Fruit fly (Drosophila melanogaster) whole organism, embryonic: ENCODE results near the gene CG11267.

ENCODE experiments used
- Atf3 ChIP-seq: fragments of 200-800 bp; sonication (Bioruptor generic); optimal IDR thresholded peaks from 3 replicates; lab custom pipeline; 2016; ENCODE audit warnings: missing biosample characterization, missing genetic modification characterization
- CG10147 ChIP-seq: fragments of 200-800 bp; sonication (Bioruptor generic); optimal IDR thresholded peaks from 2 replicates; lab custom pipeline; 2019; ENCODE audit warnings: missing biosample characterization, mild to moderate bottlenecking, missing genetic modification characterization, moderate library complexity
- CG1024 ChIP-seq: fragments of 200-800 bp; sonication (Bioruptor generic); IDR thresholded peaks from 2 replicates; pipeline ENCODE4 v1.3.6; 2022; ENCODE audit warnings: missing biosample characterization, missing genetic modification characterization
- CG11456 ChIP-seq: fragments of 200-800 bp; sonication (Bioruptor generic); IDR thresholded peaks from 3 replicates; pipeline ENCODE4 v1.3.6; 2022; ENCODE audit warnings: missing biosample characterization, missing genetic modification characterization
- CG13123 ChIP-seq: fragments of 200-800 bp; sonication (Bioruptor generic); optimal IDR thresholded peaks from 2 replicates; lab custom pipeline; 2016; ENCODE audit warnings: missing biosample characterization, missing genetic modification characterization
- CG13424 ChIP-seq: fragments of 200-800 bp; sonication (Bioruptor generic); optimal IDR thresholded peaks from 2 replicates; lab custom pipeline; 2019; ENCODE audit warnings: missing biosample characterization, mild to moderate bottlenecking, missing genetic modification characterization, moderate library complexity
- CG14050 ChIP-seq: fragments of 200-800 bp; sonication (Bioruptor generic); IDR thresholded peaks from 3 replicates; pipeline ENCODE4 v1.3.6; 2022; ENCODE audit warnings: missing biosample characterization, missing genetic modification characterization
- CG14965 ChIP-seq: fragments of 200-800 bp; sonication (Bioruptor generic); optimal IDR thresholded peaks from 2 replicates; lab custom pipeline; 2016; ENCODE audit warnings: missing biosample characterization, missing genetic modification characterization, borderline replicate concordance
- CG18262 ChIP-seq: fragments of 200-800 bp; optimal IDR thresholded peaks from 3 replicates; lab custom pipeline; 2019; ENCODE audit warnings: missing biosample characterization, mild to moderate bottlenecking, missing genetic modification characterization, moderate library complexity
- CG2129 ChIP-seq: fragments of 200-800 bp; sonication (Bioruptor generic); IDR thresholded peaks from 2 replicates; pipeline ENCODE4 v1.3.6; 2022; ENCODE audit warnings: missing biosample characterization, missing genetic modification characterization; ENCODE audit not compliant: partially characterized antibody
- CG2199 ChIP-seq: fragments of 200-800 bp; sonication (Bioruptor generic); IDR thresholded peaks from 3 replicates; pipeline ENCODE4 v1.3.6; 2022; ENCODE audit warnings: missing biosample characterization, missing genetic modification characterization
- CG2678 ChIP-seq: fragments of 200-800 bp; sonication (Bioruptor generic); optimal IDR thresholded peaks from 3 replicates; lab custom pipeline; 2019; ENCODE audit warnings: missing biosample characterization, mild to moderate bottlenecking, missing genetic modification characterization, moderate library complexity
- CG31224 ChIP-seq: fragments of 200-800 bp; sonication (Bioruptor generic); IDR thresholded peaks from 2 replicates; pipeline ENCODE4 v1.3.6; 2022; ENCODE audit warnings: missing biosample characterization, missing genetic modification characterization
- CG31365 ChIP-seq: fragments of 200-800 bp; sonication (Bioruptor generic); optimal IDR thresholded peaks from 2 replicates; lab custom pipeline; 2018; ENCODE audit warnings: missing biosample characterization, mild to moderate bottlenecking, missing genetic modification characterization
- CG4328 ChIP-seq: fragments of 200-800 bp; sonication (Bioruptor generic); optimal IDR thresholded peaks from 3 replicates; lab custom pipeline; 2017; ENCODE audit warnings: missing biosample characterization, missing genetic modification reagents, missing genetic modification characterization
- CG43689 ChIP-seq: fragments of 200-800 bp; sonication (Bioruptor generic); IDR thresholded peaks from 2 replicates; pipeline ENCODE4 v1.3.6; 2022; ENCODE audit warnings: missing biosample characterization, missing genetic modification characterization
- CG4617 ChIP-seq: fragments of 200-800 bp; sonication (Bioruptor generic); optimal IDR thresholded peaks from 3 replicates; lab custom pipeline; 2016; ENCODE audit warnings: missing biosample characterization, missing genetic modification characterization, borderline replicate concordance
- CG7357 ChIP-seq: fragments of 200-800 bp; sonication (Bioruptor generic); IDR thresholded peaks from 3 replicates; pipeline ENCODE4 v1.3.6; 2022; ENCODE audit warnings: missing biosample characterization, missing genetic modification characterization
- CG7372 ChIP-seq: fragments of 200-800 bp; sonication (Bioruptor generic); IDR thresholded peaks from 2 replicates; pipeline ENCODE4 v1.3.6; 2022; ENCODE audit warnings: missing biosample characterization, missing genetic modification characterization
- CG7928 ChIP-seq: fragments of 200-800 bp; sonication (Bioruptor generic); optimal IDR thresholded peaks from 2 replicates; lab custom pipeline; 2017; ENCODE audit warnings: missing biosample characterization, mild to moderate bottlenecking, missing genetic modification characterization
- CG9932 ChIP-seq: fragments of 200-800 bp; sonication (Bioruptor generic); IDR thresholded peaks from 2 replicates; pipeline ENCODE4 v1.3.6; 2022; ENCODE audit warnings: missing biosample characterization, missing genetic modification characterization
- Doc2 ChIP-seq: fragments of 200-800 bp; sonication (Bioruptor generic); IDR thresholded peaks from 2 replicates; pipeline ENCODE4 v1.3.6; 2022; ENCODE audit warnings: missing biosample characterization, missing genetic modification characterization
- H15 ChIP-seq: fragments of 200-800 bp; sonication (Bioruptor generic); IDR thresholded peaks from 3 replicates; pipeline ENCODE4 v1.3.6; 2022; ENCODE audit warnings: missing biosample characterization, missing genetic modification characterization
- MTF-1 ChIP-seq: fragments of 200-800 bp; sonication (Bioruptor generic); optimal IDR thresholded peaks from 2 replicates; lab custom pipeline; 2018; ENCODE audit warnings: missing biosample characterization, mild to moderate bottlenecking, missing genetic modification characterization, borderline replicate concordance
- Meics ChIP-seq: fragments of 200-800 bp; sonication (Bioruptor generic); optimal IDR thresholded peaks from 2 replicates; lab custom pipeline; 2017; ENCODE audit warnings: missing biosample characterization, mild to moderate bottlenecking, missing genetic modification characterization
- NfI ChIP-seq: fragments of 200-800 bp; sonication (Bioruptor generic); optimal IDR thresholded peaks from 3 replicates; lab custom pipeline; 2018; ENCODE audit warnings: missing biosample characterization, mild to moderate bottlenecking, missing genetic modification characterization, moderate library complexity
- Ssrp ChIP-seq: fragments of 200-800 bp; sonication (Bioruptor generic); optimal IDR thresholded peaks from 2 replicates; lab custom pipeline; 2018; ENCODE audit warnings: missing biosample characterization, mild to moderate bottlenecking, missing genetic modification characterization, moderate library complexity
- Taf1 ChIP-seq: fragments of 200-800 bp; sonication (Bioruptor generic); IDR thresholded peaks from 2 replicates; pipeline ENCODE4 v1.3.6; 2022; ENCODE audit warnings: missing biosample characterization, missing genetic modification characterization
- abd-A ChIP-seq: fragments of 200-800 bp; sonication (Bioruptor generic); optimal IDR thresholded peaks from 3 replicates; lab custom pipeline; 2019; ENCODE audit warnings: missing biosample characterization, mild to moderate bottlenecking, missing genetic modification characterization, moderate library complexity
- ash1 ChIP-seq: fragments of 200-800 bp; sonication (Bioruptor generic); optimal IDR thresholded peaks from 2 replicates; lab custom pipeline; 2018; ENCODE audit warnings: missing biosample characterization, mild to moderate bottlenecking, missing genetic modification characterization
- crp ChIP-seq, 2 experiments: fragments of 200-800 bp; sonication (Bioruptor generic); optimal IDR thresholded peaks; 2 replicates in 1 of 2; 3 replicates in 1 of 2; lab custom pipeline; 2017; ENCODE audit warnings: missing biosample characterization in 2 of 2, missing genetic modification characterization in 2 of 2, mild to moderate bottlenecking in 1 of 2, moderate library complexity in 1 of 2
- dm ChIP-seq: fragments of 200-800 bp; sonication (Bioruptor generic); optimal IDR thresholded peaks from 3 replicates; lab custom pipeline; 2016; ENCODE audit warnings: missing biosample characterization, missing genetic modification characterization
- dpn ChIP-seq, 2 experiments: fragments of 200-800 bp; sonication (Bioruptor generic); optimal IDR thresholded peaks; 3 replicates each; lab custom pipeline; 2016; ENCODE audit warnings: missing biosample characterization in 2 of 2, missing genetic modification characterization in 2 of 2
- exex ChIP-seq: fragments of 200-800 bp; sonication (Bioruptor generic); optimal IDR thresholded peaks from 4 replicates; lab custom pipeline; 2018; ENCODE audit warnings: missing biosample characterization, mild to moderate bottlenecking, missing genetic modification characterization, moderate library complexity
- fru ChIP-seq: fragments of >200 bp; optimal IDR thresholded peaks from 2 replicates; lab custom pipeline; 2017
- fu2 ChIP-seq: fragments of 200-800 bp; sonication (Bioruptor generic); optimal IDR thresholded peaks from 2 replicates; lab custom pipeline; 2016; ENCODE audit warnings: missing biosample characterization, missing genetic modification characterization
- hb ChIP-seq: fragments of 200-800 bp; sonication (Bioruptor generic); IDR thresholded peaks from 3 replicates; pipeline ENCODE4 v1.3.6; 2022; ENCODE audit warnings: missing biosample characterization, missing genetic modification characterization; ENCODE audit not compliant: partially characterized antibody
- hkb ChIP-seq, 2 experiments: fragments of 200-800 bp in 1 of 2; fragments of >200 bp in 1 of 2; sonication (Bioruptor generic) in 1 of 2; IDR thresholded peaks in 1 of 2; optimal IDR thresholded peaks in 1 of 2; 2 replicates each; pipeline versions ENCODE4 v1.3.6 to Lab custom; 2017 to 2022; ENCODE audit warnings: missing biosample characterization in 1 of 2, missing genetic modification characterization in 1 of 2
- jing ChIP-seq: fragments of 200-800 bp; sonication (Bioruptor generic); optimal IDR thresholded peaks from 2 replicates; lab custom pipeline; 2018; ENCODE audit warnings: missing biosample characterization, mild to moderate bottlenecking, missing genetic modification characterization
- kah ChIP-seq: fragments of 200-800 bp; sonication (Bioruptor generic); optimal IDR thresholded peaks from 2 replicates; lab custom pipeline; 2018; ENCODE audit warnings: missing biosample characterization, mild to moderate bottlenecking, missing genetic modification characterization
- phol ChIP-seq: fragments of 200-800 bp; sonication (Bioruptor generic); optimal IDR thresholded peaks from 3 replicates; lab custom pipeline; 2018; ENCODE audit warnings: missing biosample characterization, mild to moderate bottlenecking, missing genetic modification characterization, moderate library complexity
- ranshi ChIP-seq: fragments of 200-800 bp; sonication (Bioruptor generic); IDR thresholded peaks from 2 replicates; pipeline ENCODE4 v1.3.6; 2022; ENCODE audit warnings: missing biosample characterization, missing genetic modification characterization
- scrt ChIP-seq: fragments of 200-800 bp; sonication (Bioruptor generic); optimal IDR thresholded peaks from 2 replicates; lab custom pipeline; 2018; ENCODE audit warnings: missing biosample characterization, mild to moderate bottlenecking, missing genetic modification characterization, moderate library complexity
- sob ChIP-seq: fragments of 200-800 bp; sonication (Bioruptor generic); IDR thresholded peaks from 2 replicates; pipeline ENCODE4 v1.3.6; 2022; ENCODE audit warnings: missing biosample characterization, missing genetic modification characterization
- stwl ChIP-seq: fragments of 200-800 bp; sonication (Bioruptor generic); optimal IDR thresholded peaks from 3 replicates; lab custom pipeline; 2018; ENCODE audit warnings: missing biosample characterization, mild to moderate bottlenecking, missing genetic modification characterization, moderate library complexity
- unc-4 ChIP-seq: fragments of 200-800 bp; sonication (Bioruptor generic); IDR thresholded peaks from 2 replicates; pipeline ENCODE4 v1.3.6; 2022; ENCODE audit warnings: missing biosample characterization, missing genetic modification characterization; ENCODE audit not compliant: partially characterized antibody
- zfh1 ChIP-seq: fragments of 200-800 bp; sonication (Bioruptor generic); IDR thresholded peaks from 3 replicates; pipeline ENCODE4 v1.3.6; 2022; ENCODE audit warnings: missing biosample characterization, missing genetic modification characterization
- zfh2 ChIP-seq: fragments of 200-800 bp; sonication (Bioruptor generic); optimal IDR thresholded peaks from 2 replicates; lab custom pipeline; 2016; ENCODE audit warnings: missing biosample characterization, missing genetic modification characterization

The CG11267 gene

DNA sequence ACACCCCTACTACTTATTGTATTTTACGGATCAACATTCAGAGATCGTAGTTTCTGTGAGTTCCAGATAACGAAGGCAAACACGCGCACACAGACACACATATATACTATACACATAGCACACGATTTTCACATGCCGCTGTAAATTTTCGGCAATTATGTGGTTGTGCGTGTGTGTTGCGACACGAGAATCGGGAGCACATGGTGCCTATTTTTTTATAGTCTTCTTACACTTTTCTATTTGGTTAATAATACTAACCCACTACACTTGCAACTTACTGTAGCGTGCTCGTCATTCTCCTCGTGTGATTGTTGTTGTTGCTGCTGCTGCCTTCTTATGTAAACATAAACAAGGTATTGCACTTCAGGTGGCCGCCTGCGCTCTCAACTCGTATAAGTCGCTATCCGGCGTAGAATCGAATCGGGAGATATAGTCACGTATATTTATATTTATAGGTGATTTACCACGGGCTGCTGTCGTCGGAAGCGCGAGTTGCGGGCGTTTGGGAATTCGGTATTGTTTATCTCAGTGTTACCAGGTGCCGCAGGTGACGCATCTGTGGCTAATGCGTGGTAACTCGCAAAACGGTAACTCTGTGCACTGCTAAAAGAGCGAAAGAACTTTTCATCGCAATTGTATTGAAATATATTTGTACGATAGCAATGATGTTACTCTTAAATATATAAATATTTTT lies 6.5 kb downstream of the CG11267 start, which contains the start of gene Adk2 (continued):
- no peak for TF ChIP-seq CG1024
- peak; percentile 61; the same call in 2 of the 3 replicates for TF ChIP-seq zfh1 (GFP tag; lab: Robert Waterston, UW)
- no peak for TF ChIP-seq Doc2
- TF ChIP-seq unc-4 (GFP tag; lab: Robert Waterston, UW): 0 out of 2 replicates have a peak, but pooled peaks have one; percentile 29
- TF ChIP-seq dm: peak; percentile 62
- no peak for TF ChIP-seq Atf3 (GFP tag; lab: Kevin White, UChicago)
- TF ChIP-seq CG4328 (GFP tag; lab: Kevin White, UChicago): no peak
- no peak for TF ChIP-seq ash1 (GFP tag; lab: Kevin White, UChicago)
- TF ChIP-seq CG4617: no peak
- TF ChIP-seq Meics: no peak
- TF ChIP-seq abd-A: no peak
- no peak for TF ChIP-seq CG10147 (GFP tag; lab: Kevin White, UChicago)
- no peak for TF ChIP-seq CG14965 (GFP tag; lab: Kevin White, UChicago)
- TF ChIP-seq hb (GFP tag; lab: Robert Waterston, UW): no peak
- peak; percentile 7 for TF ChIP-seq zfh2 (GFP tag; lab: Kevin White, UChicago)
- TF ChIP-seq CG14050 (GFP tag; lab: Robert Waterston, UW): no peak
- peak; percentile 67; the same call in 1 of the 3 replicates for TF ChIP-seq CG11456 (GFP tag; lab: Robert Waterston, UW)
- peak; percentile 76 for TF ChIP-seq CG9932
- no peak for TF ChIP-seq CG7357 (GFP tag; lab: Robert Waterston, UW)
- no peak for TF ChIP-seq fru (lab: Kevin White, UChicago)
- 0 out of 3 replicates have a peak, but pooled peaks have one; percentile 39 for TF ChIP-seq H15
- TF ChIP-seq scrt (GFP tag; lab: Kevin White, UChicago): peak; percentile 10
- TF ChIP-seq Taf1 (GFP tag; lab: Robert Waterston, UW): peak; percentile 49; the same call in 1 of the 2 replicates
- TF ChIP-seq jing (GFP tag; lab: Kevin White, UChicago): no peak
- TF ChIP-seq NfI (GFP tag; lab: Kevin White, UChicago): peak; percentile 17
- TF ChIP-seq Ssrp: no peak
- no peak for TF ChIP-seq CG18262 (tag; lab: Kevin White, UChicago)
- TF ChIP-seq sob (GFP tag; lab: Robert Waterston, UW): peak; percentile 23; the same call in 1 of the 2 replicates
- no peak for TF ChIP-seq CG13424 (tag; lab: Kevin White, UChicago)
- 0 out of 3 replicates have a peak, but pooled peaks have one; percentile 19 for TF ChIP-seq CG2199 (GFP tag; lab: Robert Waterston, UW)
- peak; percentile 2 for TF ChIP-seq MTF-1 (GFP tag; lab: Kevin White, UChicago)

DNA sequence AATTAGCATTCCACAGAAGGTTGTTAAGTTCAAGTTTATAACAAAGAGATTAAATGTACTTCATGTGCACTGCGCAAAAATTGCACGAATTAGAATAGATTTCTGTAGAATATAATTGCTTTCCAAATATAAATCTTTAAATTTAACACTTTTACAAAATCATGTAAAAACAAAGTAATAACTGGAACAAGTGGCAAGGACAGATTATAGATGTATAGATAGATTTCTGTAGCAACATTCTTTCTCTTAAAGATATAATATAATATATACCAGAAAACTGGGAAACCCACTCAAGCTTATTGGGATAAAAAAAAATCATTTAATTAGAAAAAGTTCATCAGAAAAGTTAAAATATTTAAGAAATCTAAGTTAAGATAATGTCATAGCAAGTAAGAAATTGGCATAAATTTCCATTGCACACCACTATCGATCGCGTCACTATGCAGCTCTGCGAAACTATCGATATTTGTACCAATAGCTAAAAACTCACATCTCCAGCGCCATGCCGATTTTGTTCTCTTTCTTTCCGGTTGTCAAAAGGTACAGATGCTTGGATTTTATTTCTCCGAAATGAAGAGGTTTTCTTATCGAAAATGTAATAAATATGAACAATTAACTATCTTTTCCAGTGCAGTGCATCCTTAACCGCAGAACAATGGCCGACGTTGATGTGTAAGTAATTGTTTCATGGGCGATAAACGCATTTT lies 7.2 kb downstream of the CG11267 start, which contains the start of gene RpS12:
RpS12 (plus strand) TSS at position 499 of the 707 bp plus-strand sequence.
- TF ChIP-seq crp (GFP tag; optimal IDR thresholded peaks at IDR 0.05; lab: Kevin White, UChicago) (peak in 1 of 2 experiments; percentile 34), CG31224 (peak; percentile 29; the same call in 1 of the 2 replicates), CG13123 (GFP tag; lab: Kevin White, UChicago) (peak; percentile 57), fu2 (GFP tag; lab: Kevin White, UChicago) (peak; percentile 65), CG2678 (tag; lab: Kevin White, UChicago) (peak; percentile 60), phol (peak; percentile 88), CG2129 (GFP tag; lab: Robert Waterston, UW) (peak; percentile 52), CG7928 (GFP tag; lab: Kevin White, UChicago) (peak; percentile 51), kah (GFP tag; lab: Kevin White, UChicago) (peak; percentile 72), dpn (GFP tag; optimal IDR thresholded peaks at IDR 0.05; lab: Kevin White, UChicago) (peak; percentile 50 to 85), hkb (optimal IDR thresholded peaks at IDR 0.05; lab: Kevin White, UChicago) (no peak), hkb (GFP tag; IDR thresholded peaks at IDR 0.05; lab: Robert Waterston, UW) (peak; percentile 76), CG7372 (GFP tag; lab: Robert Waterston, UW) (peak; percentile 68), exex (tag; lab: Kevin White, UChicago) (peak; percentile 38), CG31365 (tag; lab: Kevin White, UChicago) (peak; percentile 79), NfI (GFP tag; lab: Kevin White, UChicago) (peak; percentile 91), stwl (peak; percentile 74), CG43689 (GFP tag; lab: Robert Waterston, UW) (peak; percentile 36; the same call in 1 of the 2 replicates), ranshi (GFP tag; lab: Robert Waterston, UW) (peak; percentile 85)
